Worm (Caenorhabditis elegans) whole organism, L2 larva: Measurements from ENCODE around the gene ZK1290.11.

Source experiments
- blmp-1 ChIP-seq: sonication (generic microtip); optimal IDR thresholded peaks from 2 replicates; lab custom pipeline; 2017; ENCODE audit warnings: missing genetic modification characterization, mild to moderate bottlenecking, missing compliant biosample characterization, antibody characterized with exemption, moderate library complexity; ENCODE audit not compliant: insufficient read depth
- ceh-82 ChIP-seq: fragments of 150-350 bp; optimal IDR thresholded peaks from 2 replicates; lab custom pipeline; 2014; ENCODE audit warnings: missing biosample characterization, missing genetic modification characterization
- elt-3 ChIP-seq: sonication (generic microtip); optimal IDR thresholded peaks from 2 replicates; lab custom pipeline; 2017; ENCODE audit warnings: missing biosample characterization, missing genetic modification characterization
- lin-11 ChIP-seq: fragments of 150-350 bp; sonication (generic microtip); optimal IDR thresholded peaks from 2 replicates; lab custom pipeline; 2014; ENCODE audit warnings: missing biosample characterization, missing genetic modification characterization, inconsistent platforms, mixed read lengths
- lsy-2 ChIP-seq, 2 experiments: fragments of 150-350 bp in 1 of 2; sonication (generic microtip) in 1 of 2; optimal IDR thresholded peaks; 2 replicates each; lab custom pipeline; 2014 to 2017; ENCODE audit warnings: missing biosample characterization in 2 of 2, missing genetic modification characterization in 2 of 2
- nhr-6 ChIP-seq: fragments of 150-350 bp; optimal IDR thresholded peaks from 2 replicates; lab custom pipeline; 2014; ENCODE audit warnings: missing biosample characterization, missing genetic modification characterization
- unc-39 ChIP-seq: fragments of 150-350 bp; optimal IDR thresholded peaks from 2 replicates; lab custom pipeline; 2014; ENCODE audit warnings: missing biosample characterization, missing genetic modification characterization
- unc-55 ChIP-seq: fragments of 150-350 bp; sonication (generic microtip); optimal IDR thresholded peaks from 3 replicates; lab custom pipeline; 2014; ENCODE audit warnings: missing biosample characterization, missing genetic modification reagents, missing genetic modification characterization
- unc-62 ChIP-seq: fragments of 150-350 bp; optimal IDR thresholded peaks from 2 replicates; lab custom pipeline; 2014; ENCODE audit warnings: missing biosample characterization, missing genetic modification reagents, missing genetic modification characterization
- ztf-11 ChIP-seq: sonication (generic microtip); optimal IDR thresholded peaks from 2 replicates; lab custom pipeline; 2017; ENCODE audit warnings: missing biosample characterization, missing genetic modification characterization
- ztf-4 ChIP-seq: fragments of 150-350 bp; optimal IDR thresholded peaks from 2 replicates; lab custom pipeline; 2014; ENCODE audit warnings: missing biosample characterization, missing genetic modification characterization

DNA sequence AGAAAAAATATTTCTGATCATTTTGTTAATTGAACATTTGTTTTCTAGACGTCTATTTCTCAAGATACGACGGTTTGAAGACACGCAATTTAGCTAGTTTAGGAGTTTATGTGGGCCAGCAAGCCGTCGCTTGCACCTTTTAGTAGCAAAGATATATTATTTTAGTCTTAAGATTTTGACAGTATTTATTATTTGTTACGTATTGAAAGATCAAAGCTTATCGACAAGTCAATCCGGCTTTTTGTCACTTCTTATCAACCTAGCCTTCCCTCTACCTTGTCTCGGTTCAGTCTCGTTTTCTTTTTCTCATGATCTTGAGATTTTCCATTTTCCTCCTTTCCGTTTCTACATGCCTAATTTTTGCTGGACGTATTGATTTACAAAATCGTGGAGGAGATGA, 12.7 kb upstream of the ZK1290.11 start, which contains the start of gene F35D2.2:
- no peak for TF ChIP-seq ceh-82 (tag; lab: Kevin White, UChicago)
- TF ChIP-seq elt-3 (tag; lab: Kevin White, UChicago), result no peak
- no peak for TF ChIP-seq ztf-11 (tag; lab: Kevin White, UChicago)
- TF ChIP-seq unc-62 (GFP tag; lab: Kevin White, UChicago), result no peak
- TF ChIP-seq unc-55 (GFP tag; lab: Kevin White, UChicago), result no peak
- no peak for TF ChIP-seq ztf-4 (tag; lab: Kevin White, UChicago)
- no peak for TF ChIP-seq lin-11 (tag; lab: Kevin White, UChicago)
- no peak for TF ChIP-seq unc-39 (tag; lab: Kevin White, UChicago)
- TF ChIP-seq blmp-1 (tag; lab: Kevin White, UChicago), result no peak
- TF ChIP-seq nhr-6 (tag; lab: Kevin White, UChicago), result no peak
- TF ChIP-seq lsy-2 (tag; optimal IDR thresholded peaks at IDR 0.05; lab: Kevin White, UChicago), result no peak
